Fruit fly (Drosophila melanogaster) whole organism, prepupa: ENCODE results near the gene CG9106.

ENCODE experiments used
- Blimp-1 ChIP-seq: fragments of 200-800 bp; sonication (Bioruptor generic); optimal IDR thresholded peaks from 3 replicates; lab custom pipeline; 2017; ENCODE audit warnings: missing biosample characterization, missing genetic modification characterization, mild to moderate bottlenecking, moderate library complexity, missing genetic modification reagents
- CG15336 ChIP-seq: fragments of 200-800 bp; sonication (Bioruptor generic); IDR thresholded peaks from 2 replicates; pipeline ENCODE4 v1.3.6; 2022; ENCODE audit warnings: missing biosample characterization, missing genetic modification characterization
- CG3032 ChIP-seq: fragments of 200-800 bp; optimal IDR thresholded peaks from 2 replicates; lab custom pipeline; 2019; ENCODE audit warnings: missing biosample characterization, mild to moderate bottlenecking, missing genetic modification characterization, moderate library complexity
- CG31627 ChIP-seq: fragments of 200-800 bp; sonication (Bioruptor generic); optimal IDR thresholded peaks from 3 replicates; lab custom pipeline; 2016; ENCODE audit warnings: missing biosample characterization, missing genetic modification characterization
- CG32006 ChIP-seq: fragments of 200-800 bp; sonication (Bioruptor generic); optimal IDR thresholded peaks from 3 replicates; lab custom pipeline; 2017; ENCODE audit warnings: missing biosample characterization, mild to moderate bottlenecking, missing genetic modification characterization
- CG7368 ChIP-seq: fragments of 200-800 bp; sonication (Bioruptor generic); optimal IDR thresholded peaks from 3 replicates; lab custom pipeline; 2016; ENCODE audit warnings: missing biosample characterization, missing genetic modification characterization
- CG8319 ChIP-seq: fragments of 200-800 bp; sonication (Bioruptor generic); optimal IDR thresholded peaks from 3 replicates; lab custom pipeline; 2016; ENCODE audit warnings: missing biosample characterization, missing genetic modification characterization
- Gug ChIP-seq: fragments of 200-800 bp; sonication (Bioruptor generic); IDR thresholded peaks from 2 replicates; pipeline ENCODE4 v1.3.6; 2022; ENCODE audit warnings: missing biosample characterization, missing genetic modification characterization
- acj6 ChIP-seq: fragments of 200-800 bp; sonication (Bioruptor generic); optimal IDR thresholded peaks from 3 replicates; lab custom pipeline; 2016; ENCODE audit warnings: missing biosample characterization, missing genetic modification characterization
- eg ChIP-seq: fragments of 200-800 bp; sonication (Bioruptor generic); IDR thresholded peaks from 3 replicates; pipeline ENCODE4 v1.3.6; 2022; ENCODE audit warnings: missing biosample characterization, missing genetic modification characterization

dm6 chrX:15297963-15298297 lies 25.7 kb upstream of the CG9106 start:
- TF ChIP-seq CG7368 (GFP tag; lab: Kevin White, UChicago) (no peak), acj6 (GFP tag; lab: Kevin White, UChicago) (no peak), CG3032 (no peak), CG31627 (GFP tag; lab: Kevin White, UChicago) (no peak), CG15336 (no peak), Blimp-1 (GFP tag; lab: Kevin White, UChicago) (no peak), CG32006 (no peak), Gug (no peak), CG8319 (GFP tag; lab: Kevin White, UChicago) (no peak), eg (GFP tag; lab: Robert Waterston, UW) (no peak)
